Fruit fly (Drosophila melanogaster) whole organism: ENCODE measurements around the gene CG7692.

Experiments
- CG8478 ChIP-seq: fragments of >200 bp; optimal IDR thresholded peaks from 2 replicates; lab custom pipeline; 2018; ENCODE audit warnings: inconsistent platforms
- Dll ChIP-seq: fragments of >200 bp; optimal IDR thresholded peaks from 2 replicates; lab custom pipeline; 2017
- EcR ChIP-seq, 2 experiments: fragments of >200 bp; optimal IDR thresholded peaks; 2 replicates each; lab custom pipeline; 2017; ENCODE audit warnings: missing biosample characterization in 2 of 2, missing genetic modification characterization in 2 of 2, missing genetic modification reagents in 2 of 2
- pan ChIP-seq: fragments of >200 bp; optimal IDR thresholded peaks from 2 replicates; lab custom pipeline; 2017
- psq ChIP-seq: fragments of >200 bp; optimal IDR thresholded peaks from 2 replicates; lab custom pipeline; 2017
- usp ChIP-seq: fragments of >200 bp; optimal IDR thresholded peaks from 2 replicates; lab custom pipeline; 2017; ENCODE audit warnings: missing biosample characterization, missing genetic modification characterization, mixed read lengths

DNA sequence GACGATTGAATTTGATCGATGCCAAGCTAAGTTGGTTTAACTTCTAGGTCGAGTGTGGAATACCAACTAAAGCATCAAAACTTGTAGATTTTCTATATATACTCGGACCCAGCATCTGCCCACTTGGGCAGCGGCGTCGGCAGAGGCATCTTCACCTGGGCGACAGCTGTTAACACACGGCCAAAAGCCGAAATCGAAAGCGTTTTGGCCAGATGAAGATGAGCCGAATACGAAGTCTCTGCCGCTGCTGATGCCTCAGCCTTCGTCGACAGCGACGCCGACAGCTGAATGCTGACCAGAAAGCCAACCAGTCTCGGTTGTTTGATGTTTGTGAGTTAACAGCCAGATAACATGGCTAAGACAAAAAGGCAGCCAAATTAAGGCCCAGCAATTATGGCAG lies 37.3 kb downstream of the CG7692 start, which contains the start of gene CG13731:
- no peak for TF ChIP-seq Dll (lab: Kevin White, UChicago)
- no peak for TF ChIP-seq psq (lab: Kevin White, UChicago)
- no peak for TF ChIP-seq EcR (GFP tag; optimal IDR thresholded peaks at IDR 0.05; lab: Kevin White, UChicago)
- no peak for TF ChIP-seq CG8478 (lab: Kevin White, UChicago)
- no peak for TF ChIP-seq usp (GFP tag; lab: Kevin White, UChicago)
- TF ChIP-seq pan (lab: Kevin White, UChicago) = no peak
